Worm (Caenorhabditis elegans): ENCODE results near the gene gtf-2H3.

ce11 chrIII:10152495-10152894, 32.5 kb upstream of the gtf-2H3 start, which contains the start of gene nac-3:
- TF ChIP-seq ama-1 (optimal IDR thresholded peaks at IDR 0.05): no peak
- no peak for TF ChIP-seq pes-1 (GFP tag; IDR thresholded peaks at IDR 0.05)
- TF ChIP-seq F13C5.2 (tag; optimal IDR thresholded peaks at IDR 0.05): no peak
- TF ChIP-seq tra-4 (tag; optimal IDR thresholded peaks at IDR 0.05): no peak
- no peak for TF ChIP-seq B0310.2 (tag; optimal IDR thresholded peaks at IDR 0.05)
- TF ChIP-seq ceh-13 (GFP tag; optimal IDR thresholded peaks at IDR 0.05): no peak
- TF ChIP-seq scrt-1 (GFP tag; IDR thresholded peaks at IDR 0.05): no peak
- TF ChIP-seq ets-7 (tag; optimal IDR thresholded peaks at IDR 0.05): no peak
